Worm (Caenorhabditis elegans) whole organism, young adult: ENCODE measurements around the gene dph-5.

Experiments
- C17E4.6 ChIP-seq: fragments of 200-800 bp; sonication (Bioruptor generic); IDR thresholded peaks from 2 replicates; pipeline ENCODE4 v1.3.6; 2022; ENCODE audit warnings: missing genetic modification reagents, missing genetic modification characterization, missing compliant biosample characterization
- F49E8.2 ChIP-seq: sonication (generic microtip); optimal IDR thresholded peaks from 3 replicates; lab custom pipeline; 2017; ENCODE audit warnings: missing genetic modification characterization, mild to moderate bottlenecking, missing compliant biosample characterization, antibody characterized with exemption, moderate library complexity; ENCODE audit not compliant: insufficient read depth
- T26A5.8 ChIP-seq: sonication (generic microtip); optimal IDR thresholded peaks from 2 replicates; lab custom pipeline; 2016; ENCODE audit warnings: missing genetic modification characterization, missing compliant biosample characterization
- cebp-1 ChIP-seq, 2 experiments: fragments of 200-800 bp in 1 of 2; sonication (Bioruptor generic) in 1 of 2; sonication (generic microtip) in 1 of 2; IDR thresholded peaks in 1 of 2; optimal IDR thresholded peaks in 1 of 2; 2 replicates each; pipeline versions ENCODE4 v1.3.6 to Lab custom; 2017 to 2022; ENCODE audit warnings: missing compliant biosample characterization in 2 of 2, missing genetic modification characterization in 2 of 2, mild to moderate bottlenecking in 1 of 2, missing genetic modification reagents in 1 of 2, moderate library complexity in 1 of 2
- dpl-1 ChIP-seq: fragments of 150-350 bp; optimal IDR thresholded peaks from 2 replicates; lab custom pipeline; 2014; ENCODE audit warnings: missing biosample characterization, missing genetic modification reagents, missing genetic modification characterization
- him-1 ChIP-seq: sonication (generic microtip); optimal IDR thresholded peaks from 2 replicates; lab custom pipeline; 2016; ENCODE audit warnings: missing genotype, missing genetic modification reagents, missing genetic modification characterization, missing compliant biosample characterization
- nfya-1 ChIP-seq: sonication (generic microtip); optimal IDR thresholded peaks from 2 replicates; lab custom pipeline; 2017; ENCODE audit warnings: antibody characterized with exemption, missing compliant biosample characterization, missing genetic modification characterization, borderline replicate concordance; ENCODE audit not compliant: insufficient read depth
- sea-2 ChIP-seq: fragments of 200-800 bp; sonication (Bioruptor generic); IDR thresholded peaks from 2 replicates; pipeline ENCODE4 v1.3.6; 2022; ENCODE audit warnings: missing genetic modification characterization, missing compliant biosample characterization

ce11 chrII:11339507-11339906 is 10.5 kb upstream of the dph-5 start, which contains the start of gene rmd-3:
- no peak for TF ChIP-seq him-1
- TF ChIP-seq sea-2 (GFP tag; lab: Robert Waterston, UW), result no peak
- TF ChIP-seq F49E8.2 (tag; lab: Kevin White, UChicago), result no peak
- TF ChIP-seq nfya-1 (tag; lab: Kevin White, UChicago), result no peak
- TF ChIP-seq cebp-1 (GFP tag; IDR thresholded peaks at IDR 0.05; lab: Robert Waterston, UW), result no peak
- TF ChIP-seq cebp-1 (tag; optimal IDR thresholded peaks at IDR 0.05; lab: Kevin White, UChicago), result no peak
- TF ChIP-seq T26A5.8 (tag; lab: Kevin White, UChicago), result no peak
- no peak for TF ChIP-seq dpl-1 (GFP tag; lab: Kevin White, UChicago)
- TF ChIP-seq C17E4.6, result no peak
